Fruit fly (Drosophila melanogaster) whole organism, wandering third instar larva: Measurements from ENCODE around the gene nab.

Source experiments
- Abd-B ChIP-seq: fragments of >200 bp; optimal IDR thresholded peaks from 2 replicates; lab custom pipeline; 2017; ENCODE audit warnings: missing biosample characterization, missing genetic modification characterization
- CG9705 ChIP-seq: fragments of 200-800 bp; sonication (Bioruptor generic); optimal IDR thresholded peaks from 2 replicates; lab custom pipeline; 2018; ENCODE audit warnings: missing biosample characterization, mild to moderate bottlenecking, missing genetic modification characterization
- CrebA ChIP-seq: fragments of 200-800 bp; sonication (Bioruptor generic); optimal IDR thresholded peaks from 2 replicates; lab custom pipeline; 2016; ENCODE audit warnings: missing biosample characterization, mild to moderate bottlenecking, missing genetic modification characterization, borderline replicate concordance
- Dfd ChIP-seq: fragments of >200 bp; optimal IDR thresholded peaks from 2 replicates; lab custom pipeline; 2017; ENCODE audit warnings: missing biosample characterization, missing genetic modification characterization
- GATAd ChIP-seq: sonication (Bioruptor generic); optimal IDR thresholded peaks from 2 replicates; lab custom pipeline; 2016; ENCODE audit warnings: missing biosample characterization, missing genetic modification characterization
- HLH106 ChIP-seq: fragments of 200-800 bp; optimal IDR thresholded peaks from 3 replicates; lab custom pipeline; 2019; ENCODE audit warnings: missing biosample characterization, mild to moderate bottlenecking, missing genetic modification characterization, moderate library complexity
- Hnf4 ChIP-seq: fragments of 200-800 bp; sonication (Bioruptor generic); optimal IDR thresholded peaks from 2 replicates; lab custom pipeline; 2016; ENCODE audit warnings: missing biosample characterization, mild to moderate bottlenecking, missing genetic modification characterization
- Hr78 ChIP-seq: fragments of >200 bp; optimal IDR thresholded peaks from 2 replicates; lab custom pipeline; 2017; ENCODE audit warnings: missing biosample characterization, missing genetic modification characterization
- Hr83 ChIP-seq: fragments of 200-300 bp; sonication (Bioruptor generic); optimal IDR thresholded peaks from 2 replicates; lab custom pipeline; 2016; ENCODE audit warnings: missing biosample characterization, mild to moderate bottlenecking, missing genetic modification characterization, moderate library complexity; ENCODE audit not compliant: poor library complexity, severe bottlenecking
- Jra ChIP-seq: sonication (Bioruptor generic); optimal IDR thresholded peaks from 2 replicates; lab custom pipeline; 2016; ENCODE audit warnings: missing biosample characterization, missing genetic modification characterization
- Mio ChIP-seq: sonication (Bioruptor generic); optimal IDR thresholded peaks from 2 replicates; lab custom pipeline; 2016; ENCODE audit warnings: missing biosample characterization, missing genetic modification characterization
- N ChIP-seq: fragments of >200 bp; optimal IDR thresholded peaks from 2 replicates; lab custom pipeline; 2018; ENCODE audit warnings: missing biosample characterization, missing external identifiers, missing genetic modification characterization
- OdsH ChIP-seq: fragments of 200-800 bp; sonication (Bioruptor generic); optimal IDR thresholded peaks from 2 replicates; lab custom pipeline; 2016; ENCODE audit warnings: missing biosample characterization, mild to moderate bottlenecking, missing genetic modification characterization
- Sp1 ChIP-seq: fragments of 200-800 bp; sonication (Bioruptor generic); optimal IDR thresholded peaks from 3 replicates; lab custom pipeline; 2019; ENCODE audit warnings: missing biosample characterization, mild to moderate bottlenecking, missing genetic modification characterization, moderate library complexity
- Vsx2 ChIP-seq: fragments of 200-300, 225-300 bp; sonication (Bioruptor generic); optimal IDR thresholded peaks from 2 replicates; lab custom pipeline; 2018; ENCODE audit warnings: missing biosample characterization, missing genetic modification characterization; ENCODE audit not compliant: partially characterized antibody
- br ChIP-seq: fragments of 200-800 bp; sonication (Bioruptor generic); optimal IDR thresholded peaks from 2 replicates; lab custom pipeline; 2016; ENCODE audit warnings: missing biosample characterization, missing genetic modification characterization
- brk ChIP-seq: fragments of 200-800 bp; sonication (Bioruptor generic); optimal IDR thresholded peaks from 2 replicates; lab custom pipeline; 2016; ENCODE audit warnings: missing biosample characterization, mild to moderate bottlenecking, missing genetic modification characterization
- dmrt93B ChIP-seq: fragments of 200-800 bp; sonication (Bioruptor generic); optimal IDR thresholded peaks from 2 replicates; lab custom pipeline; 2018; ENCODE audit warnings: missing biosample characterization, mild to moderate bottlenecking, missing genetic modification characterization
- dsf ChIP-seq: sonication (Bioruptor generic); optimal IDR thresholded peaks from 2 replicates; lab custom pipeline; 2016; ENCODE audit warnings: missing biosample characterization, missing genetic modification characterization, borderline replicate concordance
- ey ChIP-seq: fragments of 200-800 bp; sonication (Bioruptor generic); optimal IDR thresholded peaks from 2 replicates; lab custom pipeline; 2016; ENCODE audit warnings: missing biosample characterization, missing genetic modification characterization
- foxo ChIP-seq, 2 experiments: fragments of 200-800 bp; sonication (Bioruptor generic); optimal IDR thresholded peaks; 2 replicates in 1 of 2; 3 replicates in 1 of 2; lab custom pipeline; 2016 to 2017; ENCODE audit warnings: missing biosample characterization in 2 of 2, missing genetic modification characterization in 2 of 2
- fru ChIP-seq: fragments of 200-800 bp; sonication (Bioruptor generic); optimal IDR thresholded peaks from 3 replicates; lab custom pipeline; 2016; ENCODE audit warnings: missing biosample characterization, mild to moderate bottlenecking, missing genetic modification characterization
- h ChIP-seq: fragments of 200-800 bp; sonication (Bioruptor generic); optimal IDR thresholded peaks from 3 replicates; lab custom pipeline; 2016; ENCODE audit warnings: missing biosample characterization, mild to moderate bottlenecking, missing genetic modification characterization
- jim ChIP-seq: fragments of 175-275, 200-325 bp; sonication (Bioruptor generic); optimal IDR thresholded peaks from 2 replicates; lab custom pipeline; 2016; ENCODE audit warnings: missing biosample characterization, mild to moderate bottlenecking, missing genetic modification characterization
- psq ChIP-seq: fragments of 200-800 bp; sonication (Bioruptor generic); optimal IDR thresholded peaks from 3 replicates; lab custom pipeline; 2017; ENCODE audit warnings: missing biosample characterization, mild to moderate bottlenecking, missing genetic modification characterization, moderate library complexity
- sage ChIP-seq: fragments of 200-800 bp; sonication (Bioruptor generic); optimal IDR thresholded peaks from 2 replicates; lab custom pipeline; 2016; ENCODE audit warnings: missing biosample characterization, mild to moderate bottlenecking, missing genetic modification characterization
- sv ChIP-seq: fragments of 200-800 bp; sonication (Bioruptor generic); optimal IDR thresholded peaks from 3 replicates; lab custom pipeline; 2016; ENCODE audit warnings: missing biosample characterization, missing genetic modification characterization
- tai ChIP-seq: sonication (Bioruptor generic); optimal IDR thresholded peaks from 2 replicates; lab custom pipeline; 2016; ENCODE audit warnings: missing biosample characterization, missing genetic modification characterization
- usp ChIP-seq: fragments of >200 bp; optimal IDR thresholded peaks from 2 replicates; lab custom pipeline; 2017; ENCODE audit warnings: missing biosample characterization, missing genetic modification characterization
- woc ChIP-seq: sonication (Bioruptor generic); optimal IDR thresholded peaks from 2 replicates; lab custom pipeline; 2016; ENCODE audit warnings: missing biosample characterization, mild to moderate bottlenecking, missing genetic modification characterization

nab gene

DNA sequence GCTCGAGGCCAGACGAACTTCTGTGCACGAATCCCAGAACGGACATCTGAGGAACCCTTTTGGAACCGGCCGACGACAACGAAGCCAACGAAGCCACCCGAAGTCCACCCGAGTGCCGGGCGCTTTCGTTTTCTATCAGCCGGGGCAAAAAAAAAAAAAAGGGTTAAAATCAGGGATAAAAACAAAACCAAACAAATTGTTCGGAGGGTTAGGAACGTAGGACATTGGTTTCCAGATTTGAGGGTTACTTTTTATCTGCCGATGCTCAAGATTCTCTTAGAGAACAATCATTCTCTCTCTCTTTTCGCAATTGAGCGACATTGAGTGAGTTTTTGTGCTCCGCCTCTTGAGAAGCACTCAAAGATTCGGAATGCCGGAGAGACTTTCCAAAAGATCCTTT lies at the start of gene nab:
Gene nab, minus strand, starts transcription at position 7 of the 400 bp plus-strand sequence.
- peak; percentile 62 for TF ChIP-seq CrebA (GFP tag; lab: Kevin White, UChicago)
- peak; percentile 44 for TF ChIP-seq Sp1 (GFP tag; lab: Kevin White, UChicago)
- TF ChIP-seq jim (GFP tag; lab: Kevin White, UChicago), result no peak

DNA sequence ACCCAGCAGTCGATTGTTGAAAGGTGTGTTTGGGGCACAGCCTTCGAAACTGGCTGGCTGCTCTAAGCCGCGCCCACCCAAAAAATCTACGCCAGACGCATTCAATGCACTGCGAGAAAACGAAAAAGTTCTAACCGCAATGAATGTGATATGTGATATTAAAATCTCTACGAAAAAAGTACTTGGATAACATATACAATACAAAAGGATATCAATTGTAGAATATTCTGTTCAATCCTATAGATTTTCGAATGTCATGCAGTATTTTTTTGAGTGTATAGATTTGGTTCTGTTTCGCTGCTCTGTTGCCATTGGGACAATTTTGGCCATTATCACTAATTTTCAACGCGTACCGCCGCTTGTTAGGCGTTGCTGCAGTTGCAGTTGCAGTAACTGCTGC lies 49.0 kb upstream of the nab start:
- TF ChIP-seq Hnf4 (GFP tag; lab: Kevin White, UChicago) (no peak), sage (GFP tag; lab: Kevin White, UChicago) (no peak), dsf (GFP tag; lab: Kevin White, UChicago) (no peak), Hr83 (GFP tag; lab: Kevin White, UChicago) (no peak), OdsH (GFP tag; lab: Kevin White, UChicago) (no peak), HLH106 (tag; lab: Kevin White, UChicago) (no peak), psq (no peak), sv (GFP tag; lab: Kevin White, UChicago) (no peak), br (no peak), N (GFP tag; lab: Kevin White, UChicago) (no peak)

DNA sequence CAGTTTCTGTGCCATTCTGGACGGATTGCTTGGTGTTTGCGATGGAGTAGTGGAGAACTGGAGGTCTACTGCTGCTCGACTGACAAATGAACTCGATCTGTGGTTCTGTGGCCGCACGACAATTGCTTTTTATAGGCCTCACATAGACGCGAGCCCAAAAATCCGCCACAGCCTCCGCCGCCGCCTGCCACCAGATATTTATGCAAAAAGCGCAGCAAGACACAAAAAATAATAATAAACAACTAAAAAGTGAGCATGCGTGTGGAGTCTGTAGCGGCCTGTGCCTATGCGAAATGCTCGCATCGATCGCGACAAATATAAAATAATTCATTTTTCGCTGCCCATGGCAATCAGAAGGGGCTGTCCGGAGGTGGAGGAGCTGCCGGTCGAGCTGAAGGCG lies 48.3 kb upstream of the nab start, which contains the start of gene Cpr64Aa:
Gene Cpr64Aa, minus strand, starts transcription at position 101 of the 400 bp plus-strand sequence.
- TF ChIP-seq Vsx2 (GFP tag; lab: Kevin White, UChicago), result no peak

DNA sequence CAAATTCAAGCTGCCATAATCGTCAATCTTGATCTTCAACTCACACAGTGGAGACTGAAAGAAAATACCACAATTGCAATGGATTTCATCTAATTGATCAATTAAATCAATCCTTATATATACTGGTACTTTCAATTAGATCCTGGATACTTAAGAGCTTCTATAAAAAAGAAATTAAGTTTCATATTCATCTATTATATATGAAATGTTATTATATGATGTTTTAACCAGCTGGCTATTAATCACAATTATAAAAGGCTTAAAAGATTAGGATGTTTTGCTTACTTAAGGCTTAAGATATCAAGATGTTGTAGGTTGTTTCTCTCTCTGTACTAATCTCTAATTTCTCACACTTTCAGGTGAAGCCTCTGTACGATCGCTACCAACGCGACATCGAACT lies 44.1 kb upstream of the nab start:
- TF ChIP-seq dmrt93B (GFP tag; lab: Kevin White, UChicago) (no peak), ey (no peak), foxo (GFP tag; optimal IDR thresholded peaks at IDR 0.05; lab: Kevin White, UChicago) (no peak), woc (GFP tag; lab: Kevin White, UChicago) (no peak), Dfd (GFP tag; lab: Kevin White, UChicago) (no peak), Jra (GFP tag; lab: Kevin White, UChicago) (no peak), jim (GFP tag; lab: Kevin White, UChicago) (no peak), dsf (GFP tag; lab: Kevin White, UChicago) (no peak), brk (GFP tag; lab: Kevin White, UChicago) (no peak), GATAd (GFP tag; lab: Kevin White, UChicago) (no peak), Vsx2 (GFP tag; lab: Kevin White, UChicago) (no peak), Hnf4 (GFP tag; lab: Kevin White, UChicago) (no peak), h (GFP tag; lab: Kevin White, UChicago) (no peak), fru (no peak), tai (no peak), Mio (GFP tag; lab: Kevin White, UChicago) (no peak), usp (no peak), Abd-B (no peak), Hr78 (GFP tag; lab: Kevin White, UChicago) (no peak)

DNA sequence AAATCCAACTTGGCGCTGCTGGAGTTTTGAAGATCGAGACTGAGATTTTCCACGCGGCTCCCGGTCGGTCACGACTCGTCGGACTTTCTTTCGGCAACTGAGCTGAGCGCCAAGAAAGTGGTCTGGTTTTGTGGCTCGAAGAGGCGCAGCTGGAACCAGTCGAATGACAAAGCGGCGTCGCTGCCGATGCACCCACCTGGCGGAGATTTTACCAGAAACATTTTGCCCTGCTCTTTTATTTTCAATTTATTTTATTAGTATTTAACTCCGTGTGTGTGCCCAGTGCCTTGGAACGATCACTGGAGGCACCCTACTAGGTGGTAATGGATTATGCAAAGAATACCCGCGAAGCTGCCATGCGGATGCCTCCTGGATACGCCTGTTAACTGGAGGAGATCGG lies 43.5 kb upstream of the nab start, which contains the start of gene CG15005:
Gene CG15005, minus strand, starts transcription at position 101 of the 400 bp plus-strand sequence.
- no peak for TF ChIP-seq h (GFP tag; lab: Kevin White, UChicago)
- TF ChIP-seq Dfd (GFP tag; lab: Kevin White, UChicago), result no peak
- TF ChIP-seq Hnf4 (GFP tag; lab: Kevin White, UChicago), result no peak
- TF ChIP-seq Sp1 (GFP tag; lab: Kevin White, UChicago), result no peak
- no peak for TF ChIP-seq Hr83 (GFP tag; lab: Kevin White, UChicago)
- TF ChIP-seq CG9705, result no peak
- no peak for TF ChIP-seq dmrt93B (GFP tag; lab: Kevin White, UChicago)
- TF ChIP-seq brk (GFP tag; lab: Kevin White, UChicago), result no peak
- no peak for TF ChIP-seq tai
- TF ChIP-seq, all 38 proteins: peak for 0
